Fruit fly (Drosophila melanogaster) whole organism: Measurements from ENCODE around the gene Kaz-m1.
A peak's percentile ranks its signal among the peaks of the same experiment; 100 is the strongest.

ENCODE experiments used
- CG8478 ChIP-seq: fragments of >200 bp; optimal IDR thresholded peaks from 2 replicates; lab custom pipeline; 2018; ENCODE audit warnings: inconsistent platforms
- Dll ChIP-seq: fragments of >200 bp; optimal IDR thresholded peaks from 2 replicates; lab custom pipeline; 2017
- EcR ChIP-seq, 2 experiments: fragments of >200 bp; optimal IDR thresholded peaks; 2 replicates each; lab custom pipeline; 2017; ENCODE audit warnings: missing biosample characterization in 2 of 2, missing genetic modification characterization in 2 of 2, missing genetic modification reagents in 2 of 2
- pan ChIP-seq: fragments of >200 bp; optimal IDR thresholded peaks from 2 replicates; lab custom pipeline; 2017
- psq ChIP-seq: fragments of >200 bp; optimal IDR thresholded peaks from 2 replicates; lab custom pipeline; 2017
- usp ChIP-seq: fragments of >200 bp; optimal IDR thresholded peaks from 2 replicates; lab custom pipeline; 2017; ENCODE audit warnings: missing biosample characterization, missing genetic modification characterization, mixed read lengths

The Kaz-m1 gene

DNA sequence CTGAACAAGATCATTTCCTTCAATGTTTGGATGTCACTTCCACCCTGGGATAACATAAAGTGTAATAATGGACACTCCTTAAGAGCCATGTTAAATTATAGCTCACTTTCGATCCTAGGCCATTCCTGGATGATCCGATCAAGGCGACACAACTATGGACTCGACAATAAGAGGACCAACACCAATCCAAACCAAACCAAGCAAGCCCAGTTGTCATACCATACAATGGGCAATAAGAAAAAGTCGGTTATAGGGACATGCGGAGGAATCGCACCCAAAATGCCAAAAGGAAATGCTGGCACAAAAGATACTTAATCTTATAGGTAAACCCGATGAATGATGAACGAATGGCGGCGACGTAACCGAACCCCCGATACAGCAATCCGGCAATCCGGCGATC, 12.5 kb upstream of the Kaz-m1 start:
- TF ChIP-seq EcR (GFP tag; optimal IDR thresholded peaks at IDR 0.05; lab: Kevin White, UChicago) (no peak), psq (lab: Kevin White, UChicago) (no peak), pan (lab: Kevin White, UChicago) (no peak), CG8478 (no peak), Dll (lab: Kevin White, UChicago) (no peak)

dm6 chr3R:26002570-26003332, 11.8 kb upstream of the Kaz-m1 start:
- TF ChIP-seq psq (lab: Kevin White, UChicago) (no peak), EcR (GFP tag; optimal IDR thresholded peaks at IDR 0.05; lab: Kevin White, UChicago) (peak in 1 of 2 experiments; percentile 47), Dll (lab: Kevin White, UChicago) (peak; percentile 0), CG8478 (no peak)

DNA sequence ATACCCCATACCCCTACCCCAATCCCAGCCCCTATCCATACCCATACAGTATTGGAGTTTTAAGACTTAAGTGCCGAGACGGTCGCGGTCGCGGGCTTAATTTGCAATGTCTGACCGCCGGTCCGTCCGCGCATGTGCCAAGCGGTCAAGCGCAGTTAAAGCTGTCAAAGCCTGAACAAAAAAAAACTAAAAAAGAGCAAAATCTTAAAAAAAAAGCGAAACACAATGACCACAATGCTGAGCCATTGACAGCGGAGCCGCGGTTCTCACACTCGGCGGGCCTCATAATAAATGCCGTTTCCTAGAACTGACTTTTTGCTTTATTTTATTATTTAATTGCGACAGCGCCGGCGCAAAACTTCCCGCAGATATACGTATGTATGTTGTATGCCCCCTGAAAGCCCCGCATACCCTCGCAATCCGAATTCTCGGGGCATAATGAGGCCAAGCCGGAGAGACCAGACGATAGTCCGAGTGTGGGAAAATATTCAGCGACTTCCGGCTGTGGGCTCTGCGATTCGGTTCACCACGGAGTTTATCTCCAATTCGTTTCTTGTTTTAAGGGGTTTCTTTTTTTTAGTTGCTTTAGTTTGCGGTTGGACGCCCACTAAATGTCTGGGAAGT, 10.0 kb upstream of the Kaz-m1 start:
- TF ChIP-seq EcR (GFP tag; optimal IDR thresholded peaks at IDR 0.05; lab: Kevin White, UChicago) (peak in 1 of 2 experiments; percentile 20), psq (lab: Kevin White, UChicago) (no peak)

DNA sequence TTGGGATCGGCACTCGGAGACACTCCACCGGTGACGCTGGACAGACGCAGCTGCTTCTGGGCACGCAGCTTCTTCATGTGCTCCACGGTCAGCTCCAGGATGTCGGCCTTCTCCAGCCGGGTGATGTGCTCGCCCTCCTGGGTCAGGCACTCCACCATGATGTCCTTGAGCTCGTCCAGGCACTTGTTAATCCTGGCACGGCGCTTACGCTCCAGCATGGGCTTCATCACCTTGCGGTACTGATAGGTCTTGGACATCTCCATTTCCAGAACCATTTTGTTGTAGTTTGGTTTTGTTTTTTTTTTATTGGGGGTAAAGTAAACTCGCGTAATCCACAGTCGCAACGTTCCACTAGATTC, 8.9 kb upstream of the Kaz-m1 start:
- TF ChIP-seq psq (lab: Kevin White, UChicago) (no peak), usp (GFP tag; lab: Kevin White, UChicago) (no peak), CG8478 (no peak), pan (lab: Kevin White, UChicago) (no peak), EcR (GFP tag; optimal IDR thresholded peaks at IDR 0.05; lab: Kevin White, UChicago) (no peak), Dll (lab: Kevin White, UChicago) (no peak)

dm6 chr3R:26005978-26006934, 8.3 kb upstream of the Kaz-m1 start:
- peak in 1 of 2 experiments; percentile 52 for TF ChIP-seq EcR (GFP tag; optimal IDR thresholded peaks at IDR 0.05; lab: Kevin White, UChicago)
- TF ChIP-seq CG8478 = no peak
- peak; percentile 71 for TF ChIP-seq Dll (lab: Kevin White, UChicago)
- TF ChIP-seq psq (lab: Kevin White, UChicago) = no peak
- no peak for TF ChIP-seq pan (lab: Kevin White, UChicago)
- no peak for TF ChIP-seq usp (GFP tag; lab: Kevin White, UChicago)

DNA sequence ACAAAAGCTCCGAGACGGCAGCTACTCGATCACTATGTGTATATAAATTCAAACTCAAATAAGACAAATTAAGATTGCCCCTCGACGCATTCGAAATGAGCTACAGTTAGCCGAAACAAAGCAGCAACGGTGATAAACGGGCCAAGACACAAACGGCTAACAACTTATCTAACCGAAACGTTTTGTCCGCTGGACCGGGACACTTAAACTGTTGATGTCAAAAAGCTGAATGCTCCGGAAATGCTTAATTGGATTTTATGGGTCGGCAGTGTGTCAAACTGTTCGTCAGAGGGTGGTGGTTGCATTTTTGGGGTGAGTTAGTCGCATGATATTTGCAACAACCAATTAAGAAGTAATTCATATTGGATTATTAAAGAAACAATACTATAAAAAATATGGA, 7.2 kb upstream of the Kaz-m1 start:
- no peak for TF ChIP-seq psq (lab: Kevin White, UChicago)
- TF ChIP-seq CG8478 = no peak
- TF ChIP-seq usp (GFP tag; lab: Kevin White, UChicago) = no peak
- TF ChIP-seq Dll (lab: Kevin White, UChicago) = no peak
- no peak for TF ChIP-seq pan (lab: Kevin White, UChicago)
- TF ChIP-seq EcR (GFP tag; optimal IDR thresholded peaks at IDR 0.05; lab: Kevin White, UChicago) = no peak

DNA sequence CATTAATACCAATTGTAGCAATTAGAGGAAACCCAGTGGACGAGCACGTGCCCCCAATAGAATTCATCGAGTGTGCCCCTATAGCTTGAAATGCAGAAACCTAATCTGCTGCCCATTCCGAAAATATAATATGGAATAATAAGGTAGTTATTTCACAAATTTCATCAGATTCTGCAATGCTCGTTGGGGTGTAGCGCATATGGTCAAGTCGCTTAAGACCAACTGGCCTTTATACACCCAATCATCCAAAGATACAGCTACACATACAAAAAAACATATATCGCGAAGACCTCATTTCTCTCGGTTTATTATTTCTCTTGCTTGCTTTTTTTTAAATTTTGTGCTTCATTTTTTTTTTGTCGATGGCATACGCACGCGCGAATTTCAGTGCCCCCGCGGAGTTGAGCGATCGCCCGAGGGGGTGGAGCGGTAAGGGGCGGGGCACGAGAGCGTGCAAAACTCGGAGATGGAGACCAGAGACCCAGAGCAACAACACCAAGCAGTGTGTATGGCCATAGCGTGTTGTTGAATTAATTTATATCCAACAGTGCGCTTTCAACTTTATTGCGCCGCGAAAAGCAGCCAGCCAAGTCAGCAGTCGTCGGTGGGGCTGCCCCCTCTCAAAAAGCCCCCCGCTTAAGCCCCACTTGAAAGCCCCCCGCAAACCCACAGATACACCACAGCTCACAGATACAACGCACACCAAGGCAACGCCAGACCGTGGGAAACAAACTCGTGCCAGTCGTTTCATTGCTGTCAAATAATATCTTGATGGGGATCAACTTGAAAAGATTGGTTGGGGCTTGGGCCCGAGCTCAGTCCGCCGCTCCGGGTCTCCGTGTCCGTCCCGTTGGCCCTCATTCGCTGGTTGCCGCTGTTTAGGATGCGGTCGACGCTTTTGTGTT, 6.3 kb upstream of the Kaz-m1 start:
- TF ChIP-seq EcR (GFP tag; optimal IDR thresholded peaks at IDR 0.05; lab: Kevin White, UChicago) = peak; percentile 20 to 71
- no peak for TF ChIP-seq pan (lab: Kevin White, UChicago)
- peak; percentile 83 for TF ChIP-seq Dll (lab: Kevin White, UChicago)

dm6 chr3R:26008892-26009539, 5.5 kb upstream of the Kaz-m1 start:
- TF ChIP-seq EcR (GFP tag; optimal IDR thresholded peaks at IDR 0.05; lab: Kevin White, UChicago) (peak in 1 of 2 experiments; percentile 37), Dll (lab: Kevin White, UChicago) (no peak)

dm6 chr3R:26009766-26010414, 4.6 kb upstream of the Kaz-m1 start:
- no peak for TF ChIP-seq psq (lab: Kevin White, UChicago)
- TF ChIP-seq Dll (lab: Kevin White, UChicago) = no peak
- TF ChIP-seq EcR (GFP tag; optimal IDR thresholded peaks at IDR 0.05; lab: Kevin White, UChicago) = no peak
- no peak for TF ChIP-seq usp (GFP tag; lab: Kevin White, UChicago)
- TF ChIP-seq CG8478 = no peak
- no peak for TF ChIP-seq pan (lab: Kevin White, UChicago)

dm6 chr3R:26010628-26011027, 3.9 kb upstream of the Kaz-m1 start:
- TF ChIP-seq pan (lab: Kevin White, UChicago) = no peak
- TF ChIP-seq usp (GFP tag; lab: Kevin White, UChicago) = no peak
- no peak for TF ChIP-seq CG8478
- no peak for TF ChIP-seq Dll (lab: Kevin White, UChicago)
- TF ChIP-seq EcR (GFP tag; optimal IDR thresholded peaks at IDR 0.05; lab: Kevin White, UChicago) = no peak
- no peak for TF ChIP-seq psq (lab: Kevin White, UChicago)
